Fruit fly (Drosophila melanogaster) whole organism, prepupa: ENCODE data around the gene Ask1.

Experiments used
- Blimp-1 ChIP-seq: fragments of 200-800 bp; sonication (Bioruptor generic); optimal IDR thresholded peaks from 3 replicates; lab custom pipeline; 2017; ENCODE audit warnings: missing biosample characterization, missing genetic modification characterization, mild to moderate bottlenecking, moderate library complexity, missing genetic modification reagents
- CG10631 ChIP-seq: fragments of 200-800 bp; sonication (Bioruptor generic); optimal IDR thresholded peaks from 2 replicates; lab custom pipeline; 2016; ENCODE audit warnings: missing biosample characterization, missing genetic modification characterization
- CG10669 ChIP-seq: fragments of 200-800 bp; sonication (Bioruptor generic); optimal IDR thresholded peaks from 3 replicates; lab custom pipeline; 2018; ENCODE audit warnings: missing biosample characterization, mild to moderate bottlenecking, missing genetic modification characterization, moderate library complexity
- CG11902 ChIP-seq: fragments of 200-800 bp; sonication (Bioruptor generic); optimal IDR thresholded peaks from 3 replicates; lab custom pipeline; 2016; ENCODE audit warnings: missing biosample characterization, missing genetic modification characterization
- CG1621 ChIP-seq: fragments of 200-800 bp; sonication (Bioruptor generic); optimal IDR thresholded peaks from 3 replicates; lab custom pipeline; 2018; ENCODE audit warnings: missing biosample characterization, mild to moderate bottlenecking, missing genetic modification characterization
- CG16779 ChIP-seq: fragments of 200-800 bp; sonication (Bioruptor generic); optimal IDR thresholded peaks from 3 replicates; lab custom pipeline; 2017; ENCODE audit warnings: missing biosample characterization, mild to moderate bottlenecking, missing genetic modification characterization
- CG3032 ChIP-seq: fragments of 200-800 bp; optimal IDR thresholded peaks from 2 replicates; lab custom pipeline; 2019; ENCODE audit warnings: missing biosample characterization, mild to moderate bottlenecking, missing genetic modification characterization, moderate library complexity
- CG31627 ChIP-seq: fragments of 200-800 bp; sonication (Bioruptor generic); optimal IDR thresholded peaks from 3 replicates; lab custom pipeline; 2016; ENCODE audit warnings: missing biosample characterization, missing genetic modification characterization
- CG32006 ChIP-seq: fragments of 200-800 bp; sonication (Bioruptor generic); optimal IDR thresholded peaks from 3 replicates; lab custom pipeline; 2017; ENCODE audit warnings: missing biosample characterization, mild to moderate bottlenecking, missing genetic modification characterization
- CG34406 ChIP-seq: fragments of 200-800 bp; sonication (Bioruptor generic); optimal IDR thresholded peaks from 3 replicates; lab custom pipeline; 2016; ENCODE audit warnings: missing biosample characterization, missing genetic modification characterization
- CG3919 ChIP-seq: fragments of 200-800 bp; sonication (Bioruptor generic); optimal IDR thresholded peaks from 3 replicates; lab custom pipeline; 2016; ENCODE audit warnings: missing biosample characterization, missing genetic modification characterization
- CG6163 ChIP-seq: fragments of 200-800 bp; sonication (Bioruptor generic); IDR thresholded peaks from 3 replicates; pipeline ENCODE4 v1.3.6; 2022; ENCODE audit warnings: missing biosample characterization, missing genetic modification characterization
- CG6276 ChIP-seq: fragments of 200-800 bp; sonication (Bioruptor generic); optimal IDR thresholded peaks from 2 replicates; lab custom pipeline; 2017; ENCODE audit warnings: missing biosample characterization, mild to moderate bottlenecking, missing genetic modification characterization
- CG6792 ChIP-seq: fragments of 200-800 bp; sonication (Bioruptor generic); optimal IDR thresholded peaks from 3 replicates; lab custom pipeline; 2016; ENCODE audit warnings: missing biosample characterization, missing genetic modification characterization
- CG6808 ChIP-seq: fragments of 200-800 bp; sonication (Bioruptor generic); optimal IDR thresholded peaks from 3 replicates; lab custom pipeline; 2017; ENCODE audit warnings: missing biosample characterization, missing genetic modification characterization, mild to moderate bottlenecking, moderate library complexity, missing genetic modification reagents
- CG7368 ChIP-seq: fragments of 200-800 bp; sonication (Bioruptor generic); optimal IDR thresholded peaks from 3 replicates; lab custom pipeline; 2016; ENCODE audit warnings: missing biosample characterization, missing genetic modification characterization
- CG8319 ChIP-seq: fragments of 200-800 bp; sonication (Bioruptor generic); optimal IDR thresholded peaks from 3 replicates; lab custom pipeline; 2016; ENCODE audit warnings: missing biosample characterization, missing genetic modification characterization
- CG8632 ChIP-seq: fragments of 200-800 bp; sonication (Bioruptor generic); optimal IDR thresholded peaks from 3 replicates; lab custom pipeline; 2016; ENCODE audit warnings: missing biosample characterization, missing genetic modification characterization
- CG9139 ChIP-seq: fragments of 200-800 bp; sonication (Bioruptor generic); optimal IDR thresholded peaks from 3 replicates; lab custom pipeline; 2017; ENCODE audit warnings: missing biosample characterization, mild to moderate bottlenecking, missing genetic modification characterization
- Eip75B ChIP-seq: fragments of 200-800 bp; sonication (Bioruptor generic); optimal IDR thresholded peaks from 3 replicates; lab custom pipeline; 2016; ENCODE audit warnings: missing biosample characterization, missing genetic modification characterization
- Eip78C ChIP-seq: fragments of 200-800 bp; sonication (Bioruptor generic); peaks from one replicate; lab custom pipeline; 2016; ENCODE audit warnings: missing biosample characterization, missing genetic modification characterization
- Eip93F ChIP-seq: fragments of 200-800 bp; sonication (Bioruptor generic); optimal IDR thresholded peaks from 2 replicates; lab custom pipeline; 2016; ENCODE audit warnings: missing biosample characterization, mild to moderate bottlenecking, missing genetic modification characterization
- Ets21C ChIP-seq: fragments of 200-800 bp; sonication (Bioruptor generic); optimal IDR thresholded peaks from 3 replicates; lab custom pipeline; 2016; ENCODE audit warnings: missing biosample characterization, missing genetic modification characterization
- Ets96B ChIP-seq: fragments of 200-800 bp; optimal IDR thresholded peaks from 2 replicates; lab custom pipeline; 2019; ENCODE audit warnings: missing biosample characterization, mild to moderate bottlenecking, missing genetic modification characterization, moderate library complexity
- Gug ChIP-seq: fragments of 200-800 bp; sonication (Bioruptor generic); IDR thresholded peaks from 2 replicates; pipeline ENCODE4 v1.3.6; 2022; ENCODE audit warnings: missing biosample characterization, missing genetic modification characterization
- Hr38 ChIP-seq: sonication (Bioruptor generic); optimal IDR thresholded peaks from 2 replicates; lab custom pipeline; 2016; ENCODE audit warnings: missing biosample characterization, missing genetic modification characterization
- Hr39 ChIP-seq: fragments of 200-800 bp; sonication (Bioruptor generic); optimal IDR thresholded peaks from 2 replicates; lab custom pipeline; 2016; ENCODE audit warnings: missing biosample characterization, missing genetic modification characterization
- Hr4 ChIP-seq: fragments of 200-800 bp; sonication (Bioruptor generic); optimal IDR thresholded peaks from 3 replicates; lab custom pipeline; 2016; ENCODE audit warnings: missing biosample characterization, missing genetic modification characterization
- Lpt ChIP-seq: fragments of 200-800 bp; sonication (Bioruptor generic); optimal IDR thresholded peaks from 3 replicates; lab custom pipeline; 2016; ENCODE audit warnings: missing biosample characterization, missing genetic modification characterization
- Met ChIP-seq: fragments of 200-800 bp; sonication (Bioruptor generic); optimal IDR thresholded peaks from 3 replicates; lab custom pipeline; 2016; ENCODE audit warnings: missing biosample characterization, missing genetic modification characterization
- OdsH ChIP-seq: fragments of 200-800 bp; sonication (Bioruptor generic); optimal IDR thresholded peaks from 3 replicates; lab custom pipeline; 2016; ENCODE audit warnings: missing biosample characterization, missing genetic modification characterization
- Sox14 ChIP-seq: fragments of 200-800 bp; sonication (Bioruptor generic); optimal IDR thresholded peaks from 3 replicates; lab custom pipeline; 2016; ENCODE audit warnings: missing biosample characterization, missing genetic modification characterization
- achi ChIP-seq: fragments of 200-800 bp; sonication (Bioruptor generic); optimal IDR thresholded peaks from 3 replicates; lab custom pipeline; 2016; ENCODE audit warnings: missing biosample characterization, missing genetic modification characterization
- acj6 ChIP-seq: fragments of 200-800 bp; sonication (Bioruptor generic); optimal IDR thresholded peaks from 3 replicates; lab custom pipeline; 2016; ENCODE audit warnings: missing biosample characterization, missing genetic modification characterization
- eg ChIP-seq: fragments of 200-800 bp; sonication (Bioruptor generic); IDR thresholded peaks from 3 replicates; pipeline ENCODE4 v1.3.6; 2022; ENCODE audit warnings: missing biosample characterization, missing genetic modification characterization
- esn ChIP-seq: fragments of 200-800 bp; sonication (Bioruptor generic); optimal IDR thresholded peaks from 2 replicates; lab custom pipeline; 2016; ENCODE audit warnings: missing biosample characterization, mild to moderate bottlenecking, missing genetic modification characterization, moderate library complexity
- fd59A ChIP-seq: fragments of 200-800 bp; sonication (Bioruptor generic); optimal IDR thresholded peaks from 2 replicates; lab custom pipeline; 2017; ENCODE audit warnings: missing biosample characterization, mild to moderate bottlenecking, missing genetic modification characterization, missing genetic modification reagents
- fd85E ChIP-seq: fragments of 200-800 bp; sonication (Bioruptor generic); optimal IDR thresholded peaks from 3 replicates; lab custom pipeline; 2016; ENCODE audit warnings: missing biosample characterization, missing genetic modification characterization
- fkh ChIP-seq: fragments of 200-800 bp; sonication (Bioruptor generic); optimal IDR thresholded peaks from 3 replicates; lab custom pipeline; 2017; ENCODE audit warnings: missing biosample characterization, mild to moderate bottlenecking, missing genetic modification characterization, moderate library complexity
- lz ChIP-seq: fragments of 200-800 bp; sonication (Bioruptor generic); optimal IDR thresholded peaks from 3 replicates; lab custom pipeline; 2016; ENCODE audit warnings: missing biosample characterization, missing genetic modification characterization
- net ChIP-seq: fragments of 200-800 bp; sonication (Bioruptor generic); optimal IDR thresholded peaks from 3 replicates; lab custom pipeline; 2016; ENCODE audit warnings: missing biosample characterization, missing genetic modification characterization
- pdm3 ChIP-seq: fragments of 200-800 bp; sonication (Bioruptor generic); optimal IDR thresholded peaks from 3 replicates; lab custom pipeline; 2016; ENCODE audit warnings: missing biosample characterization, missing genetic modification characterization
- salr ChIP-seq, 2 experiments: fragments of 200-800 bp; sonication (Bioruptor generic); optimal IDR thresholded peaks; 3 replicates each; lab custom pipeline; 2016 to 2018; ENCODE audit warnings: missing biosample characterization in 2 of 2, missing genetic modification characterization in 2 of 2, mild to moderate bottlenecking in 1 of 2
- spab ChIP-seq: fragments of 200-800 bp; sonication (Bioruptor generic); optimal IDR thresholded peaks from 2 replicates; lab custom pipeline; 2017; ENCODE audit warnings: missing biosample characterization, mild to moderate bottlenecking, missing genetic modification characterization, missing genetic modification reagents
- ss ChIP-seq, 2 experiments: fragments of 200-800 bp; sonication (Bioruptor generic); optimal IDR thresholded peaks; 2 replicates in 1 of 2; 3 replicates in 1 of 2; lab custom pipeline; 2017 to 2018; ENCODE audit warnings: mild to moderate bottlenecking in 2 of 2, missing biosample characterization in 2 of 2, missing genetic modification characterization in 2 of 2, moderate library complexity in 1 of 2
- svp ChIP-seq: fragments of 200-800 bp; sonication (Bioruptor generic); peaks from one replicate; lab custom pipeline; 2016; ENCODE audit warnings: missing biosample characterization, missing genetic modification characterization
- topi ChIP-seq: fragments of 200-800 bp; sonication (Bioruptor generic); optimal IDR thresholded peaks from 3 replicates; lab custom pipeline; 2016; ENCODE audit warnings: missing biosample characterization, missing genetic modification characterization
- vri ChIP-seq: fragments of 200-800 bp; sonication (Bioruptor generic); optimal IDR thresholded peaks from 3 replicates; lab custom pipeline; 2016; ENCODE audit warnings: missing biosample characterization, mild to moderate bottlenecking, missing genetic modification characterization

Gene Ask1

DNA sequence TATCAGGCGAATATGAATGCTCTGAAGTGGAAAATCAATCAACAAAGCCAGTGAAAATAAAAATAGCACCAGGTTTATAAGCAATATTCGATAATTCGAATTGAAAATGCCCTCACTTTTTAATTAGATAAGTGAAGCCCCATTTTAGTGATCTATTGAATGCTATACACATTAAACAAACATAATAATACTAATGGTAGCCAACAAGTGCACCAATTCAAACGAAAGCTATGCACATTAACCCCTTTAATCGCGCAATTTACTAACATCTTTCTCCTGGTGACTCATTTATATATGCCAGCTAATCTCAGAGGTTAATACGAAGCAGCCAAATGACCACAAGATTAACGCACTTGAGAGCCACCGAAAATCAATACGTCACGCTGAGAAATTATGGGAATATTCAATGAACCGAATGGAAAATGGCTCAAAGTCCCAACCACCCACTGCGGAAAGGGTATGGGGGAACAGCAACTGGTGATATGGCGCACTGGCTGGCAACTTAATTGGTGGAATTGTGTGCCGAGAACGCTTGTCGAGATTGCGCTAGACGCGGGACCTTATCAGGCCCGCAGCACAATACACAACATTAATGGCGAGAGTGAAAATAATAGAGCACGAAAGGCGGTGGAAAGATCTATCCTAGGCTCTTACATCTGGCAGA lies 20.0 kb upstream of the Ask1 start (continued):
- TF ChIP-seq acj6 (GFP tag; lab: Kevin White, UChicago) (no peak), Met (peak; percentile 39), CG7368 (GFP tag; lab: Kevin White, UChicago) (no peak)

dm6 chr3R:19860996-19861719 lies 18.4 kb upstream of the Ask1 start, which contains the start of the genes Ire1 and Mrm2:
Gene Ire1, minus strand, starts transcription at chr3R:19861291.
Gene Mrm2, plus strand, starts transcription at chr3R:19861610.
- peak; percentile 23 to 29 for TF ChIP-seq salr (GFP tag; optimal IDR thresholded peaks at IDR 0.05; lab: Kevin White, UChicago)
- peak; percentile 31 for TF ChIP-seq CG6276 (GFP tag; lab: Kevin White, UChicago)
- peak; percentile 67 for TF ChIP-seq Gug (GFP tag; lab: Robert Waterston, UW)
- TF ChIP-seq Hr39 (GFP tag; lab: Kevin White, UChicago) = peak; percentile 90
- TF ChIP-seq esn (GFP tag; lab: Kevin White, UChicago) = peak; percentile 79
- TF ChIP-seq Eip78C (GFP tag; lab: Kevin White, UChicago) = peak; percentile 74
- peak; percentile 31 for TF ChIP-seq CG8632
- peak; percentile 9 for TF ChIP-seq net
- TF ChIP-seq topi = peak; percentile 63
- TF ChIP-seq CG8319 (GFP tag; lab: Kevin White, UChicago) = peak; percentile 21
- TF ChIP-seq spab (GFP tag; lab: Kevin White, UChicago) = peak; percentile 37
- TF ChIP-seq CG3919 (GFP tag; lab: Kevin White, UChicago) = peak; percentile 59
- peak; percentile 60 for TF ChIP-seq CG10669 (GFP tag; lab: Kevin White, UChicago)
- TF ChIP-seq Lpt (GFP tag; lab: Kevin White, UChicago) = no peak
- peak; percentile 76 for TF ChIP-seq Eip75B (GFP tag; lab: Kevin White, UChicago)
- peak; percentile 49 for TF ChIP-seq vri (GFP tag; lab: Kevin White, UChicago)
- peak; percentile 49 for TF ChIP-seq CG6792 (GFP tag; lab: Kevin White, UChicago)
- peak; percentile 91 for TF ChIP-seq CG31627 (GFP tag; lab: Kevin White, UChicago)
- TF ChIP-seq fd59A = peak; percentile 56
- peak; percentile 55 for TF ChIP-seq achi
- TF ChIP-seq CG1621 (tag; lab: Kevin White, UChicago) = peak; percentile 87
- TF ChIP-seq CG32006 (GFP tag; lab: Kevin White, UChicago) = peak; percentile 74
- peak; percentile 88 for TF ChIP-seq Sox14
- peak; percentile 98 for TF ChIP-seq fkh (GFP tag; lab: Kevin White, UChicago)
- TF ChIP-seq CG11902 (GFP tag; lab: Kevin White, UChicago) = peak; percentile 77
- peak; percentile 88 for TF ChIP-seq eg (GFP tag; lab: Robert Waterston, UW)
- peak; percentile 75 for TF ChIP-seq Ets21C
- peak; percentile 78 for TF ChIP-seq CG3032 (tag; lab: Kevin White, UChicago)
- TF ChIP-seq Hr38 (GFP tag; lab: Kevin White, UChicago) = no peak
- TF ChIP-seq Hr4 (GFP tag; lab: Kevin White, UChicago) = peak; percentile 79
- TF ChIP-seq OdsH (GFP tag; lab: Kevin White, UChicago) = peak; percentile 78
- TF ChIP-seq CG10631 (GFP tag; lab: Kevin White, UChicago) = peak; percentile 80
- peak; percentile 32 for TF ChIP-seq CG6808
- TF ChIP-seq CG16779 = peak; percentile 48
- TF ChIP-seq Blimp-1 = no peak
- TF ChIP-seq fd85E (GFP tag; lab: Kevin White, UChicago) = no peak
- peak; percentile 82 for TF ChIP-seq lz (GFP tag; lab: Kevin White, UChicago)
- TF ChIP-seq Eip93F (GFP tag; lab: Kevin White, UChicago) = no peak
- peak; percentile 42 for TF ChIP-seq CG34406 (GFP tag; lab: Kevin White, UChicago)
- TF ChIP-seq acj6 (GFP tag; lab: Kevin White, UChicago) = peak; percentile 77
- TF ChIP-seq CG6163 = peak; percentile 64
- peak; percentile 92 for TF ChIP-seq svp (GFP tag; lab: Kevin White, UChicago)
- no peak for TF ChIP-seq CG9139 (GFP tag; lab: Kevin White, UChicago)
- TF ChIP-seq Ets96B (tag; lab: Kevin White, UChicago) = peak; percentile 40
- peak; percentile 78 for TF ChIP-seq pdm3 (GFP tag; lab: Kevin White, UChicago)
- TF ChIP-seq ss (GFP tag; optimal IDR thresholded peaks at IDR 0.05; lab: Kevin White, UChicago) = peak in 1 of 2 experiments; percentile 63
